Worm (Caenorhabditis elegans): ENCODE results near the gene cal-3.

Gene cal-3

DNA sequence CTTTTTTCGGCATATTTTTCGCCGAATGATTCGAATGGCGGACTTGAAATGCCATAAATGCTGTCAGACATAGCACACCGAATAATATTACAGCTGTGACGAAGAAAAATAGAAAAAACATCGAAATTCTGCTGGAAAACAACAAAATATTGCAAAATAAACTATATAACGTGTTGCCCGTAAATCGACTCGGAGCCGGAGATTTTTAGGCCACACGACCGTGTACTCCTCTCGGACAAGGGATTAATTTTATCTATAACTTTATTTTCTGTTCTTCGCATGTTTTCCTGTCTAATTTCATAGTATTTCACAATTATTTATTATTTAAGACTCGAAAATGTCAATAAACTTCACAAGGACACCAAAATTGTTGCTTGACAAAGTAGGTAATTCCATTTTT lies 31.7 kb downstream of the cal-3 start, which contains the start of the genes algn-14 and M02B7.2 (continued):
- TF ChIP-seq hsf-1 (GFP tag; IDR thresholded peaks at IDR 0.05) (no peak), mxl-1 (tag; optimal IDR thresholded peaks at IDR 0.05) (no peak), mes-4 (tag; optimal IDR thresholded peaks at IDR 0.05) (no peak), dpff-1 (tag; optimal IDR thresholded peaks at IDR 0.05) (no peak), ZK185.1 (tag; optimal IDR thresholded peaks at IDR 0.05; ENCODE audit: poor library complexity, severe bottlenecking) (no peak), sptf-2 (GFP tag; optimal IDR thresholded peaks at IDR 0.05) (no peak), T26A5.8 (tag; optimal IDR thresholded peaks at IDR 0.05) (no peak), cebp-2 (GFP tag; IDR thresholded peaks at IDR 0.05) (no peak), F57C9.4 (tag; optimal IDR thresholded peaks at IDR 0.05) (no peak), ztf-18 (tag; optimal IDR thresholded peaks at IDR 0.05) (peak; percentile 12), ztf-3 (GFP tag; optimal IDR thresholded peaks at IDR 0.05) (no peak), F10E7.11 (tag; optimal IDR thresholded peaks at IDR 0.05) (no peak), rpc-1 (optimal IDR thresholded peaks at IDR 0.05) (no peak), rpc-1 (tag; optimal IDR thresholded peaks at IDR 0.05) (no peak), K11D2.4 (GFP tag; IDR thresholded peaks at IDR 0.05) (no peak), aptf-3 (GFP tag; IDR thresholded peaks at IDR 0.05) (no peak), zim-3 (tag; optimal IDR thresholded peaks at IDR 0.05) (no peak), gei-17 (GFP tag; optimal IDR thresholded peaks at IDR 0.05) (no peak), let-607 (tag; optimal IDR thresholded peaks at IDR 0.05) (peak in 1 of 2 experiments; percentile 42), snpc-1.1 (tag; optimal IDR thresholded peaks at IDR 0.05; ENCODE audit: insufficient read depth) (no peak), madf-6 (GFP tag; IDR thresholded peaks at IDR 0.05) (peak; percentile 63; the same call in 1 of the 2 replicates), hlh-26 (GFP tag; conservative IDR thresholded peaks at IDR 0.05) (no peak), ztf-6 (GFP tag; IDR thresholded peaks at IDR 0.05) (no peak), F52B5.7 (tag; optimal IDR thresholded peaks at IDR 0.05) (no peak), unc-130 (GFP tag; optimal IDR thresholded peaks at IDR 0.05) (peak; percentile 71), ztf-25 (GFP tag; IDR thresholded peaks at IDR 0.05) (0 out of 2 replicates have a peak, but pooled peaks have one; percentile 40), ceh-79 (tag; optimal IDR thresholded peaks at IDR 0.05) (no peak), lin-26 (GFP tag; IDR thresholded peaks at IDR 0.05) (no peak), nhr-179 (tag; optimal IDR thresholded peaks at IDR 0.05) (no peak), hmg-1.2 (GFP tag; IDR thresholded peaks at IDR 0.05) (peak; percentile 30; the same call in 1 of the 2 replicates), xnd-1 (tag; optimal IDR thresholded peaks at IDR 0.05) (no peak), zfh-2 (GFP tag; conservative IDR thresholded peaks at IDR 0.05) (no peak), Y56A3A.18 (GFP tag; IDR thresholded peaks at IDR 0.05) (no peak), F22D6.2 (tag; optimal IDR thresholded peaks at IDR 0.05) (no peak), unc-62 (GFP tag; optimal IDR thresholded peaks at IDR 0.05) (no peak), nhr-90 (tag; optimal IDR thresholded peaks at IDR 0.05) (no peak), cebp-1 (GFP tag; IDR thresholded peaks at IDR 0.05) (no peak), cebp-1 (tag; optimal IDR thresholded peaks at IDR 0.05) (peak; percentile 63), egl-18 (GFP tag; IDR thresholded peaks at IDR 0.05) (no peak), F33H1.4 (GFP tag; IDR thresholded peaks at IDR 0.05) (peak; percentile 31), sdz-38 (tag; optimal IDR thresholded peaks at IDR 0.05) (no peak), D2030.7 (GFP tag; IDR thresholded peaks at IDR 0.05) (peak; percentile 23; the same call in 1 of the 2 replicates), Y95B8A.8 (GFP tag; IDR thresholded peaks at IDR 0.05) (no peak), let-526 (GFP tag; IDR thresholded peaks at IDR 0.05) (no peak), K12H6.12 (tag; optimal IDR thresholded peaks at IDR 0.05) (no peak), hmg-20 (GFP tag; IDR thresholded peaks at IDR 0.05) (no peak), snpc-1.3 (tag; optimal IDR thresholded peaks at IDR 0.05; ENCODE audit: insufficient read depth) (no peak), nhr-27 (tag; optimal IDR thresholded peaks at IDR 0.05) (no peak), B0019.2 (GFP tag; conservative IDR thresholded peaks at IDR 0.05) (peak; percentile 54; the same call in 1 of the 2 replicates), Y53G8AR.9 (GFP tag; conservative IDR thresholded peaks at IDR 0.05) (no peak)
